Worm (Caenorhabditis elegans) whole organism, L1 larva: Measurements from ENCODE around the gene rabn-5.
A peak's percentile ranks its signal among the peaks of the same experiment; 100 is the strongest.

Experiments
- aha-1 ChIP-seq: fragments of 150-350 bp; optimal IDR thresholded peaks from 2 replicates; lab custom pipeline; 2014; ENCODE audit warnings: missing biosample characterization, missing genetic modification characterization
- alr-1 ChIP-seq: fragments of 200-800 bp; sonication (Bioruptor generic); optimal IDR thresholded peaks from 2 replicates; lab custom pipeline; 2018; ENCODE audit warnings: borderline replicate concordance, mild to moderate bottlenecking, missing genetic modification characterization, missing compliant biosample characterization
- aly-2 ChIP-seq: fragments of 150-350 bp; optimal IDR thresholded peaks from 2 replicates; lab custom pipeline; 2014; ENCODE audit warnings: missing biosample characterization, missing genetic modification characterization
- ama-1 ChIP-seq: fragments of 150-350 bp; optimal IDR thresholded peaks from 2 replicates; lab custom pipeline; 2014
- ceh-63 ChIP-seq: fragments of 200-800 bp; sonication (Bioruptor generic); optimal IDR thresholded peaks from 2 replicates; lab custom pipeline; 2018; ENCODE audit warnings: mild to moderate bottlenecking, missing genetic modification characterization, missing compliant biosample characterization
- ceh-82 ChIP-seq, 3 experiments: fragments of 150-350 bp in 1 of 3; sonication (generic microtip) in 2 of 3; optimal IDR thresholded peaks; 2 replicates each; lab custom pipeline; 2014 to 2017; ENCODE audit warnings: missing biosample characterization in 3 of 3, missing genetic modification characterization in 3 of 3
- ceh-90 ChIP-seq: sonication (generic microtip); optimal IDR thresholded peaks from 2 replicates; lab custom pipeline; 2016; ENCODE audit warnings: missing genetic modification characterization, missing compliant biosample characterization
- dpl-1 ChIP-seq, 3 experiments: fragments of 150-350 bp in 2 of 3; sonication (generic microtip) in 1 of 3; optimal IDR thresholded peaks; 2 replicates each; lab custom pipeline; 2014 to 2017; ENCODE audit warnings: missing biosample characterization in 3 of 3, missing genetic modification characterization in 3 of 3, missing genetic modification reagents in 3 of 3
- dsc-1 ChIP-seq: sonication (generic microtip); optimal IDR thresholded peaks from 2 replicates; lab custom pipeline; 2016; ENCODE audit warnings: mild to moderate bottlenecking, missing genetic modification characterization, missing compliant biosample characterization
- efl-1 ChIP-seq, 4 experiments: fragments of 150-350 bp; optimal IDR thresholded peaks in 3 of 4; peaks in 1 of 4; 1 replicate in 1 of 4; 2 replicates in 3 of 4; lab custom pipeline; 2014; ENCODE audit warnings: missing biosample characterization in 2 of 4, missing genetic modification characterization in 2 of 4, missing genetic modification reagents in 2 of 4
- elt-2 ChIP-seq: sonication (generic microtip); optimal IDR thresholded peaks from 2 replicates; lab custom pipeline; 2016; ENCODE audit warnings: missing genetic modification characterization, mild to moderate bottlenecking, inconsistent platforms, missing compliant biosample characterization, missing genetic modification reagents
- fkh-4 ChIP-seq: sonication (generic microtip); optimal IDR thresholded peaks from 2 replicates; lab custom pipeline; 2016; ENCODE audit warnings: missing compliant biosample characterization, missing genetic modification characterization, borderline replicate concordance
- hlh-4 ChIP-seq: sonication (generic microtip); optimal IDR thresholded peaks from 2 replicates; lab custom pipeline; 2016; ENCODE audit warnings: mild to moderate bottlenecking, missing genetic modification characterization, missing compliant biosample characterization
- hpl-2 ChIP-seq: fragments of 150-350 bp; optimal IDR thresholded peaks from 2 replicates; lab custom pipeline; 2014; ENCODE audit warnings: missing biosample characterization, missing genetic modification reagents, missing genetic modification characterization
- irx-1 ChIP-seq: sonication (generic microtip); optimal IDR thresholded peaks from 2 replicates; lab custom pipeline; 2016; ENCODE audit warnings: missing genetic modification characterization, missing compliant biosample characterization
- lin-13 ChIP-seq: fragments of 150-350 bp; optimal IDR thresholded peaks from 2 replicates; lab custom pipeline; 2014; ENCODE audit warnings: missing biosample characterization, missing genetic modification reagents, missing genetic modification characterization
- lin-15B ChIP-seq: fragments of 150-350 bp; sonication (generic microtip); optimal IDR thresholded peaks from 3 replicates; lab custom pipeline; 2014; ENCODE audit warnings: missing biosample characterization, missing genetic modification characterization
- lin-35 ChIP-seq, 2 experiments: fragments of 150-350 bp; optimal IDR thresholded peaks; 2 replicates each; lab custom pipeline; 2014; ENCODE audit warnings: missing biosample characterization in 2 of 2, missing genetic modification characterization in 2 of 2, missing genetic modification reagents in 2 of 2
- lin-39 ChIP-seq: fragments of 150-350 bp; optimal IDR thresholded peaks from 2 replicates; lab custom pipeline; 2014; ENCODE audit warnings: missing biosample characterization, missing genetic modification reagents, missing genetic modification characterization
- lir-3 ChIP-seq: sonication (generic microtip); optimal IDR thresholded peaks from 2 replicates; lab custom pipeline; 2016; ENCODE audit warnings: mild to moderate bottlenecking, missing genetic modification characterization, moderate library complexity, missing compliant biosample characterization; ENCODE audit not compliant: poor library complexity
- lsy-2 ChIP-seq, 2 experiments: fragments of 150-350 bp; optimal IDR thresholded peaks; 2 replicates each; lab custom pipeline; 2014; ENCODE audit warnings: missing biosample characterization in 2 of 2, missing genetic modification characterization in 2 of 2
- mab-9 ChIP-seq: fragments of 200-800 bp; sonication (Bioruptor generic); IDR thresholded peaks from 2 replicates; pipeline ENCODE4 v1.3.6; 2022; ENCODE audit warnings: missing genetic modification reagents, missing genetic modification characterization, missing compliant biosample characterization
- mdl-1 ChIP-seq, 2 experiments: fragments of 150-350 bp; optimal IDR thresholded peaks; 2 replicates each; lab custom pipeline; 2014 to 2017; ENCODE audit warnings: missing biosample characterization in 2 of 2, missing genetic modification characterization in 2 of 2, inconsistent platforms in 1 of 2
- mef-2 ChIP-seq: fragments of 150-350 bp; optimal IDR thresholded peaks from 2 replicates; lab custom pipeline; 2014; ENCODE audit warnings: missing biosample characterization, missing genetic modification characterization
- mep-1 ChIP-seq: fragments of 150-350 bp; optimal IDR thresholded peaks from 2 replicates; lab custom pipeline; 2014; ENCODE audit warnings: missing biosample characterization, missing genetic modification characterization
- nhr-12 ChIP-seq: sonication (generic microtip); optimal IDR thresholded peaks from 2 replicates; lab custom pipeline; 2017; ENCODE audit warnings: missing biosample characterization, missing genetic modification characterization
- nhr-19 ChIP-seq: fragments of 200-800 bp; sonication (Bioruptor generic); conservative IDR thresholded peaks from 2 replicates; pipeline ENCODE4 v1.3.6; 2022; ENCODE audit warnings: missing genetic modification characterization, missing compliant biosample characterization
- nhr-20 ChIP-seq: sonication (generic microtip); optimal IDR thresholded peaks from 2 replicates; lab custom pipeline; 2016; ENCODE audit warnings: mild to moderate bottlenecking, missing genetic modification characterization, missing compliant biosample characterization
- nhr-28 ChIP-seq: fragments of 150-350 bp; optimal IDR thresholded peaks from 2 replicates; lab custom pipeline; 2014; ENCODE audit warnings: missing biosample characterization, missing genetic modification characterization
- nhr-47 ChIP-seq: sonication (generic microtip); optimal IDR thresholded peaks from 2 replicates; lab custom pipeline; 2016; ENCODE audit warnings: mild to moderate bottlenecking, missing genetic modification characterization, moderate library complexity, missing compliant biosample characterization
- nhr-71 ChIP-seq: sonication (generic microtip); optimal IDR thresholded peaks from 2 replicates; lab custom pipeline; 2016; ENCODE audit warnings: mild to moderate bottlenecking, missing genetic modification characterization, moderate library complexity, missing compliant biosample characterization
- nhr-77 ChIP-seq: fragments of 150-350 bp; optimal IDR thresholded peaks from 2 replicates; lab custom pipeline; 2014; ENCODE audit warnings: missing biosample characterization, missing genetic modification characterization
- nhr-85 ChIP-seq: sonication (generic microtip); peaks from one replicate; lab custom pipeline; 2016; ENCODE audit warnings: missing genetic modification characterization, inconsistent platforms, missing compliant biosample characterization
- nhr-90 ChIP-seq: sonication (generic microtip); optimal IDR thresholded peaks from 2 replicates; lab custom pipeline; 2016; ENCODE audit warnings: mild to moderate bottlenecking, missing genetic modification characterization, missing compliant biosample characterization; ENCODE audit not compliant: poor library complexity
- pax-3 ChIP-seq: fragments of 200-800 bp; sonication (Bioruptor generic); optimal IDR thresholded peaks from 2 replicates; lab custom pipeline; 2018; ENCODE audit warnings: mild to moderate bottlenecking, missing genetic modification characterization, moderate library complexity, missing compliant biosample characterization
- pqm-1 ChIP-seq: sonication (generic microtip); optimal IDR thresholded peaks from 3 replicates; lab custom pipeline; 2017; ENCODE audit warnings: missing biosample characterization, missing genetic modification characterization
- rnt-1 ChIP-seq: sonication (generic microtip); optimal IDR thresholded peaks from 2 replicates; lab custom pipeline; 2016; ENCODE audit warnings: mild to moderate bottlenecking, missing genetic modification characterization, moderate library complexity, missing compliant biosample characterization
- skn-1 ChIP-seq: fragments of 150-350 bp; optimal IDR thresholded peaks from 2 replicates; lab custom pipeline; 2014; ENCODE audit warnings: missing biosample characterization, missing genetic modification characterization
- snpc-4 ChIP-seq: fragments of 150-350 bp; optimal IDR thresholded peaks from 2 replicates; lab custom pipeline; 2014; ENCODE audit warnings: missing biosample characterization, missing genetic modification characterization
- snu-23 ChIP-seq: sonication (generic microtip); optimal IDR thresholded peaks from 2 replicates; lab custom pipeline; 2016; ENCODE audit warnings: missing genetic modification characterization, missing compliant biosample characterization
- swsn-7 ChIP-seq: sonication (generic microtip); optimal IDR thresholded peaks from 2 replicates; lab custom pipeline; 2016; ENCODE audit warnings: missing genetic modification characterization, missing compliant biosample characterization
- tbx-2 ChIP-seq: sonication (generic microtip); optimal IDR thresholded peaks from 2 replicates; lab custom pipeline; 2016; ENCODE audit warnings: missing genetic modification characterization, missing compliant biosample characterization
- tlp-1 ChIP-seq: fragments of 150-350 bp; optimal IDR thresholded peaks from 2 replicates; lab custom pipeline; 2014; ENCODE audit warnings: missing biosample characterization, missing genetic modification characterization
- unc-130 ChIP-seq: fragments of 150-350 bp; optimal IDR thresholded peaks from 2 replicates; lab custom pipeline; 2017; ENCODE audit warnings: missing biosample characterization, missing genetic modification characterization, inconsistent platforms
- unc-30 ChIP-seq: sonication (generic microtip); optimal IDR thresholded peaks from 2 replicates; lab custom pipeline; 2017; ENCODE audit warnings: missing biosample characterization, missing genetic modification characterization
- unc-62 ChIP-seq: fragments of 150-350 bp; optimal IDR thresholded peaks from 2 replicates; lab custom pipeline; 2014; ENCODE audit warnings: missing biosample characterization, missing genetic modification reagents, missing genetic modification characterization
- unc-98 ChIP-seq: fragments of 200-800 bp; sonication (Bioruptor generic); IDR thresholded peaks from 2 replicates; pipeline ENCODE4 v1.3.6; 2022; ENCODE audit warnings: missing genetic modification characterization, missing compliant biosample characterization
- xbp-1 ChIP-seq: sonication (generic microtip); optimal IDR thresholded peaks from 2 replicates; lab custom pipeline; 2016; ENCODE audit warnings: missing genetic modification characterization, missing compliant biosample characterization
- ztf-11 ChIP-seq, 2 experiments: sonication (generic microtip); optimal IDR thresholded peaks; 2 replicates each; lab custom pipeline; 2016 to 2017; ENCODE audit warnings: missing genetic modification characterization in 2 of 2, missing biosample characterization in 1 of 2, missing compliant biosample characterization in 1 of 2
- ztf-4 ChIP-seq: fragments of 150-350 bp; optimal IDR thresholded peaks from 2 replicates; lab custom pipeline; 2014; ENCODE audit warnings: missing biosample characterization, missing genetic modification characterization

Gene rabn-5

DNA sequence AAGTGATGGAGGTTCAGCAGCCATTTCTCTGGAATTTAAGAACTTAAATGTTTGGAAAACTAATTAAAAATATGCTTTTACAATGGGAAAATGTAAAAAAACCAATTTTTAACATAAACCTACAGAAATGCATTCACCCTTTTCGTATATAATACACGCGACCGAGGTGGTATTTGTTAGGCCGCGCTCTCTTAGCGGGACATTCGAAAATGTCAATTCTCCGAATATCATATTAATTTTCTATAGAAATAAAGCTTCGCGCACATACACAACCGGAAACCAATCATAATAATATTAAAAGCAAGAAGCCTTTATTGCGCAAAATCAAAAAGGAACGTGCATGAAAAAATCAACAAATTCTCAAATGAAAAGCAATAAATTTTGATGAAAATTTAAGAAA, 11.1 kb upstream of the rabn-5 start, which contains the start of gene ddx-23:
ddx-23 (minus strand) TSS at position 30 of the 400 bp plus-strand sequence.
- TF ChIP-seq aly-2 (tag; lab: Kevin White, UChicago) (peak; percentile 70), lsy-2 (tag; optimal IDR thresholded peaks at IDR 0.05; lab: Kevin White, UChicago) (peak in 1 of 2 experiments; percentile 17), mdl-1 (tag; optimal IDR thresholded peaks at IDR 0.05; lab: Kevin White, UChicago) (no peak), nhr-28 (no peak), mep-1 (peak; percentile 29), lin-39 (no peak), nhr-12 (tag; lab: Kevin White, UChicago) (no peak), ztf-11 (tag; optimal IDR thresholded peaks at IDR 0.05; lab: Kevin White, UChicago) (peak in 1 of 2 experiments; percentile 46), nhr-71 (peak; percentile 54), dsc-1 (tag; lab: Kevin White, UChicago) (peak; percentile 11), skn-1 (no peak), xbp-1 (tag; lab: Kevin White, UChicago) (peak; percentile 16), alr-1 (tag; lab: Kevin White, UChicago) (no peak), lin-13 (GFP tag; lab: Kevin White, UChicago) (peak; percentile 10), nhr-20 (peak; percentile 38), mab-9 (GFP tag; lab: Robert Waterston, UW) (0 out of 2 replicates have a peak, but pooled peaks have one; percentile 6), dpl-1 (GFP tag; optimal IDR thresholded peaks at IDR 0.05; lab: Kevin White, UChicago) (peak; percentile 43 to 78 (median 60)), unc-30 (no peak), mef-2 (tag; lab: Kevin White, UChicago) (no peak), elt-2 (tag; lab: Kevin White, UChicago) (peak; percentile 19), hpl-2 (no peak), nhr-19 (0 out of 2 replicates have a peak, but pooled peaks have one; percentile 2), ztf-4 (tag; lab: Kevin White, UChicago) (peak; percentile 45), nhr-47 (tag; lab: Kevin White, UChicago) (peak; percentile 55), ama-1 (lab: Kevin White, UChicago) (peak; percentile 75), nhr-77 (tag; lab: Kevin White, UChicago) (no peak), rnt-1 (tag; lab: Kevin White, UChicago) (peak; percentile 9), tbx-2 (tag; lab: Kevin White, UChicago) (no peak), lin-35 (GFP tag; optimal IDR thresholded peaks at IDR 0.05; lab: Kevin White, UChicago) (peak; percentile 61 to 84), snu-23 (GFP tag; lab: Kevin White, UChicago) (peak; percentile 38), swsn-7 (tag; lab: Kevin White, UChicago) (peak; percentile 12), efl-1 (optimal IDR thresholded peaks at IDR 0.05; lab: Kevin White, UChicago) (peak; percentile 24 to 71), efl-1 (GFP tag; optimal IDR thresholded peaks at IDR 0.05 in 1 of 2; lab: Kevin White, UChicago) (peak; percentile 80 to 97), snpc-4 (tag; lab: Kevin White, UChicago) (no peak), lir-3 (peak; percentile 1), aha-1 (no peak)

DNA sequence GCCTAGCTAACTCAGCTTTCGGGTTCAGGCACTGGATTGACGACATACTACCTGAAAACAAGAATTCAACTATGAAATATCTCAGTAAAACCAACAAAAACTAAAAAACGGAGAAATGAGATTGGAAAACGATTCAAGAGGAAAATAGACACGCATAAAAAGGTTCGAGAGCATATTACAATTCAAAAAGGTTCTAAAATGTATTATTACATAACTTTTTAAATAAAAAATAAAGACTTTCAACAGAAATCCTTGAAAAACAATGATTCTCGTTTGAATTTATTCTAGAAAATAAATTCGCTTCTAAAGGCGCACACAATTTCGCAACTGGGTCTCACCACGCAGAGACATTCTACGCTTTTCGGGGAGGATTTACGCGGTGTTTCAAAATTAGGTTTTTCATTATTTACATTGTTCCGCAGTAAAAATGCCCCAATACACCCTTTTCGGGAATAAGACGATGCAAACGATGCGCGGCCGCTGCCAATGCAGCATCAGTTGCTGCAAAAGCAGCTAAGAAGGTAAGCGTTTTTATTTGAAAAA, 8.6 kb upstream of the rabn-5 start, which contains the start of the genes cct-6 and alh-9:
cct-6 (minus strand) TSS at position 51 of the 543 bp plus-strand sequence.
alh-9 (plus strand) TSS at position 382 of the 543 bp plus-strand sequence.
- TF ChIP-seq dsc-1 (tag; lab: Kevin White, UChicago), result peak; percentile 59
- TF ChIP-seq ceh-82 (tag; optimal IDR thresholded peaks at IDR 0.05; lab: Kevin White, UChicago), result peak; percentile 75 to 93 (median 76)
- TF ChIP-seq lin-13 (GFP tag; lab: Kevin White, UChicago), result peak; percentile 83
- TF ChIP-seq unc-98, result no peak
- TF ChIP-seq pax-3, result no peak
- peak; percentile 87 for TF ChIP-seq nhr-71
- TF ChIP-seq mab-9 (GFP tag; lab: Robert Waterston, UW), result no peak
- no peak for TF ChIP-seq mef-2 (tag; lab: Kevin White, UChicago)
- peak; percentile 81 for TF ChIP-seq nhr-47 (tag; lab: Kevin White, UChicago)
- TF ChIP-seq ztf-4 (tag; lab: Kevin White, UChicago), result peak; percentile 61
- peak; percentile 82 for TF ChIP-seq nhr-85
- TF ChIP-seq ceh-63 (GFP tag; lab: Kevin White, UChicago), result no peak
- no peak for TF ChIP-seq hlh-4 (tag; lab: Kevin White, UChicago)
- TF ChIP-seq alr-1 (tag; lab: Kevin White, UChicago), result no peak
- no peak for TF ChIP-seq hpl-2
- TF ChIP-seq nhr-90 (tag; lab: Kevin White, UChicago), result peak; percentile 65
- peak; percentile 81 for TF ChIP-seq rnt-1 (tag; lab: Kevin White, UChicago)
- TF ChIP-seq irx-1 (tag; lab: Kevin White, UChicago), result peak; percentile 30
- no peak for TF ChIP-seq fkh-4
- TF ChIP-seq tlp-1 (tag; lab: Kevin White, UChicago), result no peak
- TF ChIP-seq lin-15B (tag; lab: Kevin White, UChicago), result peak; percentile 73
- TF ChIP-seq ceh-90 (tag; lab: Kevin White, UChicago), result peak; percentile 7
- no peak for TF ChIP-seq aha-1
- peak; percentile 88 for TF ChIP-seq unc-130
- TF ChIP-seq nhr-19, result peak; percentile 78
- no peak for TF ChIP-seq pqm-1 (tag; lab: Kevin White, UChicago)
- TF ChIP-seq unc-30, result no peak
- TF ChIP-seq unc-62 (GFP tag; lab: Kevin White, UChicago), result no peak
